Worm (Caenorhabditis elegans): Measurements from ENCODE around the gene pqn-65.
A peak's percentile ranks its signal among the peaks of the same experiment; 100 is the strongest.

The pqn-65 gene

DNA sequence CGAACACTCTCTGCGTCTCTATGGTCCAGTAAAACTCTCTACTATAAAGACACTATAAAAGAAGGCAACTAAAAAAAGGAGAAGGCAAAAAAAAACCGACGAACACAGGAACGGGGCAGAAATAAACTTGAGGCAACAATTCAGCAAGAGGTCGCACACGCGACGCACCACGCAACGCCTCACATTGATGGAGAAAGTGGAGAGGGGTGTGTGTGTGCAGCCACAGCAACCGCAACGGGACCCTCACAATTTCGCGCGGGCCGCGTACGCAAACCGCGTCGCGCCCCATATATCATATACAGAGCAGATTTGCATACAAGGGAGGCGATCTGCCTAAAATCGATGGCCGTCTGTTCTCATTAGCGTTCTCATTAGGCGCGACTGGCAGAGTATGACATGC lies 2.6 kb downstream of the pqn-65 start (continued):
- TF ChIP-seq pbrm-1 (GFP tag; IDR thresholded peaks at IDR 0.05) (0 out of 2 replicates have a peak, but pooled peaks have one; percentile 33), F10E7.11 (tag; optimal IDR thresholded peaks at IDR 0.05) (peak; percentile 4), mcd-1 (GFP tag; IDR thresholded peaks at IDR 0.05) (peak; percentile 44; the same call in 1 of the 2 replicates), B0019.2 (GFP tag; conservative IDR thresholded peaks at IDR 0.05) (no peak), mel-28 (tag; optimal IDR thresholded peaks at IDR 0.05; ENCODE audit: borderline replicate concordance) (no peak), lin-26 (GFP tag; IDR thresholded peaks at IDR 0.05) (0 out of 2 replicates have a peak, but pooled peaks have one; percentile 42), ztf-26 (tag; optimal IDR thresholded peaks at IDR 0.05) (peak; percentile 4)

ce11 chrX:4615034-4615433 lies 4.4 kb downstream of the pqn-65 start:
- TF ChIP-seq aptf-2 (GFP tag; conservative IDR thresholded peaks at IDR 0.05) (no peak), F49E8.2 (tag; optimal IDR thresholded peaks at IDR 0.05; ENCODE audit: insufficient read depth) (no peak), K12H6.12 (tag; optimal IDR thresholded peaks at IDR 0.05) (no peak), bed-2 (GFP tag; IDR thresholded peaks at IDR 0.05) (no peak), hmg-20 (GFP tag; IDR thresholded peaks at IDR 0.05) (no peak), lsl-1 (GFP tag; optimal IDR thresholded peaks at IDR 0.05) (no peak), athp-1 (tag; optimal IDR thresholded peaks at IDR 0.05) (no peak), dpl-1 (GFP tag; optimal IDR thresholded peaks at IDR 0.05) (no peak), efl-1 (GFP tag; optimal IDR thresholded peaks at IDR 0.05) (no peak), F57A8.1 (GFP tag; optimal IDR thresholded peaks at IDR 0.05) (no peak), ets-4 (GFP tag; optimal IDR thresholded peaks at IDR 0.05) (no peak), ztf-26 (tag; optimal IDR thresholded peaks at IDR 0.05) (no peak), ztf-18 (tag; optimal IDR thresholded peaks at IDR 0.05) (no peak), mxl-1 (tag; optimal IDR thresholded peaks at IDR 0.05) (no peak), let-607 (tag; optimal IDR thresholded peaks at IDR 0.05) (no peak), sptf-2 (GFP tag; optimal IDR thresholded peaks at IDR 0.05) (no peak), nhr-120 (GFP tag; IDR thresholded peaks at IDR 0.05) (no peak), ccch-3 (GFP tag; optimal IDR thresholded peaks at IDR 0.05) (no peak)

DNA sequence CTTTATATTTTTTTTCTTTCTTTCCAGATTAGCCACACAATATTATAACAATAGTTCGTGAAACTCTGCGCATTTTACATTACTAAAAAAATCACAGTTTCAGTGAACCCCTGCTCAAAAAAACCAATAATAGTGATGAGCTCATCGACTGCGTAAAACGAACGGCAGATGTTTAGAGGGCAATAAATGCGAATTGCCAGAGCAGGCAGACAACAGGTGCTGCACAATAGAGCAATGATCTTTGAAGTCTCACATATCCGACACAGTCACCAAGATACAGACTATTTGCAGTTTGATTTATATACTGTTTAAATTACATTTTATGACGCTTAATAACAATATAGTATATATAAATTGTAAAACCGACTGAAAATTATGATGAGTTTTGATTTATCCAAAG lies 9.8 kb downstream of the pqn-65 start:
- TF ChIP-seq egl-44 (GFP tag; IDR thresholded peaks at IDR 0.05) (no peak), lin-35 (GFP tag; optimal IDR thresholded peaks at IDR 0.05) (no peak), bed-2 (GFP tag; IDR thresholded peaks at IDR 0.05) (no peak), ceh-27 (GFP tag; optimal IDR thresholded peaks at IDR 0.05) (no peak), hmg-1.2 (GFP tag; IDR thresholded peaks at IDR 0.05) (no peak), dox-1 (GFP tag; IDR thresholded peaks at IDR 0.05) (no peak), F33H1.4 (GFP tag; IDR thresholded peaks at IDR 0.05) (no peak), hrde-1 (tag; optimal IDR thresholded peaks at IDR 0.05; ENCODE audit: borderline replicate concordance) (no peak), sea-2 (GFP tag; IDR thresholded peaks at IDR 0.05) (no peak), T07F8.4 (tag; optimal IDR thresholded peaks at IDR 0.05) (no peak), xnd-1 (tag; optimal IDR thresholded peaks at IDR 0.05) (no peak), ztf-22 (GFP tag; optimal IDR thresholded peaks at IDR 0.05) (no peak), dpff-1 (tag; optimal IDR thresholded peaks at IDR 0.05) (no peak)

ce11 chrX:4607300-4607699 lies 12.1 kb downstream of the pqn-65 start:
- no peak for TF ChIP-seq aptf-2 (GFP tag; conservative IDR thresholded peaks at IDR 0.05)
- TF ChIP-seq snpc-1.3 (tag; optimal IDR thresholded peaks at IDR 0.05; ENCODE audit: insufficient read depth), result peak; percentile 63
- TF ChIP-seq ztf-18 (tag; optimal IDR thresholded peaks at IDR 0.05), result peak; percentile 16
- no peak for TF ChIP-seq snpc-3.4 (tag; optimal IDR thresholded peaks at IDR 0.05)
- no peak for TF ChIP-seq ztf-22 (GFP tag; optimal IDR thresholded peaks at IDR 0.05)
- TF ChIP-seq aptf-3 (GFP tag; IDR thresholded peaks at IDR 0.05), result no peak
- TF ChIP-seq rpc-1 (optimal IDR thresholded peaks at IDR 0.05), result peak; percentile 57
- peak; percentile 87 for TF ChIP-seq rpc-1 (tag; optimal IDR thresholded peaks at IDR 0.05)
- no peak for TF ChIP-seq nhr-80 (tag; optimal IDR thresholded peaks at IDR 0.05)
- TF ChIP-seq ets-4 (GFP tag; optimal IDR thresholded peaks at IDR 0.05), result no peak
- no peak for TF ChIP-seq ceh-79 (tag; optimal IDR thresholded peaks at IDR 0.05)
- TF ChIP-seq madf-3 (GFP tag; IDR thresholded peaks at IDR 0.05), result no peak
- no peak for TF ChIP-seq let-526 (GFP tag; IDR thresholded peaks at IDR 0.05)
- no peak for TF ChIP-seq Y56A3A.18 (GFP tag; IDR thresholded peaks at IDR 0.05)
